Worm (Caenorhabditis elegans) whole organism, L1 larva: Measurements from ENCODE around the gene plr-1.

ENCODE experiments used
- fkh-10 ChIP-seq: sonication (generic microtip); optimal IDR thresholded peaks from 2 replicates; lab custom pipeline; 2017; ENCODE audit warnings: missing biosample characterization, missing genetic modification reagents, missing genetic modification characterization
- swsn-7 ChIP-seq: sonication (generic microtip); optimal IDR thresholded peaks from 2 replicates; lab custom pipeline; 2016; ENCODE audit warnings: missing genetic modification characterization, missing compliant biosample characterization

- TF ChIP-seq fkh-10 = no peak
- no peak for TF ChIP-seq swsn-7 (tag; lab: Kevin White, UChicago)
These were observed 13.2 kb upstream of the plr-1 start for ce11 chrIII:11443408-11443994.
